Worm (Caenorhabditis elegans) whole organism, midembryonic: ENCODE results near the gene W07G4.7.

ENCODE experiments used
- T22C8.4 ChIP-seq: fragments of 200-800 bp; sonication (Bioruptor generic); IDR thresholded peaks from 2 replicates; pipeline ENCODE4 v1.3.6; 2022; ENCODE audit warnings: missing genetic modification characterization, missing compliant biosample characterization
- cog-1 ChIP-seq: sonication (generic microtip); optimal IDR thresholded peaks from 2 replicates; lab custom pipeline; 2016; ENCODE audit warnings: missing genetic modification characterization, missing compliant biosample characterization
- flt-1 ChIP-seq: fragments of 200-800 bp; sonication (Bioruptor generic); IDR thresholded peaks from 2 replicates; pipeline ENCODE4 v1.3.6; 2022; ENCODE audit warnings: missing genetic modification characterization, missing compliant biosample characterization
- med-1 ChIP-seq: sonication (generic microtip); optimal IDR thresholded peaks from 2 replicates; lab custom pipeline; 2017; ENCODE audit warnings: missing genetic modification characterization, mild to moderate bottlenecking, missing compliant biosample characterization, antibody characterized with exemption, missing genetic modification reagents; ENCODE audit not compliant: insufficient read depth
- ref-1 ChIP-seq: fragments of 200-800 bp; sonication (Bioruptor generic); conservative IDR thresholded peaks from 2 replicates; pipeline ENCODE4 v1.3.6; 2022; ENCODE audit warnings: missing genetic modification reagents, missing genetic modification characterization, missing compliant biosample characterization
- tab-1 ChIP-seq: fragments of 200-800 bp; sonication (Bioruptor generic); IDR thresholded peaks from 2 replicates; pipeline ENCODE4 v1.3.6; 2022; ENCODE audit warnings: missing genetic modification characterization, missing compliant biosample characterization
- ztf-23 ChIP-seq: fragments of 200-800 bp; sonication (Bioruptor generic); IDR thresholded peaks from 2 replicates; pipeline ENCODE4 v1.3.6; 2022; ENCODE audit warnings: missing genetic modification reagents, missing genetic modification characterization, missing compliant biosample characterization

DNA sequence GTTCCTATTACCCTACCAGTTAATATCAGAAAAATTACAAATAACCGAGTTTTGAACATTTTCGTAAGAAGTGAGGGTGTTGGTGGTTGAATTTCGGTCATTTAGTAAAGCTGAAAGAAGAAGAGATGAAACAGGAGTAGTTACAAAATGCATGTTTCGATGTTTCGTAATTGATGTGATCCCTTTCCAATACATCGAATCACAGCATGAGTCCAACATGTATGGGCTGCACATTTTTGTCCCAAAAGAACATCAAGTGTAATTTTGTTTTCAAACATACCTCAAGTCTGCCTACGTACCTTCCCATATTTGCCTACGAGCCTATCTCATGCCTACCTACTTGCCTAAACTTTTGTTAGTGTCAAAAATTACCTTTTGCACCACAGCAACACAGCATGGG lies 2.0 kb upstream of the W07G4.7 start, which contains the start of gene W07G4.2:
- TF ChIP-seq T22C8.4 (GFP tag; lab: Robert Waterston, UW) (no peak), ztf-23 (GFP tag; lab: Robert Waterston, UW) (no peak), cog-1 (tag; lab: Kevin White, UChicago) (no peak), flt-1 (GFP tag; lab: Robert Waterston, UW) (no peak), ref-1 (GFP tag; lab: Robert Waterston, UW) (no peak), med-1 (no peak), tab-1 (GFP tag; lab: Robert Waterston, UW) (no peak)
